Worm (Caenorhabditis elegans): ENCODE measurements around the gene selt-1.2.

ce11 chrV:10711004-10711403, 36.2 kb downstream of the selt-1.2 start:
- TF ChIP-seq nhr-237 (tag; optimal IDR thresholded peaks at IDR 0.05) (no peak), R02D3.7 (tag; optimal IDR thresholded peaks at IDR 0.05) (no peak), zag-1 (tag; optimal IDR thresholded peaks at IDR 0.05) (no peak), hlh-30 (tag; optimal IDR thresholded peaks at IDR 0.05; ENCODE audit: insufficient read depth) (no peak), aha-1 (tag) (no peak), attf-4 (tag; optimal IDR thresholded peaks at IDR 0.05) (no peak), lsy-2 (tag; optimal IDR thresholded peaks at IDR 0.05) (no peak), lir-3 (tag; optimal IDR thresholded peaks at IDR 0.05) (no peak), pqm-1 (tag; optimal IDR thresholded peaks at IDR 0.05) (no peak), F10B5.3 (tag; optimal IDR thresholded peaks at IDR 0.05) (no peak), lin-39 (tag; optimal IDR thresholded peaks at IDR 0.05) (no peak), mdt-29 (GFP tag; IDR thresholded peaks at IDR 0.05) (no peak)

Data from whole organism, L4 larva.